Worm (Caenorhabditis elegans): Measurements from ENCODE around the gene T19D12.10.

DNA sequence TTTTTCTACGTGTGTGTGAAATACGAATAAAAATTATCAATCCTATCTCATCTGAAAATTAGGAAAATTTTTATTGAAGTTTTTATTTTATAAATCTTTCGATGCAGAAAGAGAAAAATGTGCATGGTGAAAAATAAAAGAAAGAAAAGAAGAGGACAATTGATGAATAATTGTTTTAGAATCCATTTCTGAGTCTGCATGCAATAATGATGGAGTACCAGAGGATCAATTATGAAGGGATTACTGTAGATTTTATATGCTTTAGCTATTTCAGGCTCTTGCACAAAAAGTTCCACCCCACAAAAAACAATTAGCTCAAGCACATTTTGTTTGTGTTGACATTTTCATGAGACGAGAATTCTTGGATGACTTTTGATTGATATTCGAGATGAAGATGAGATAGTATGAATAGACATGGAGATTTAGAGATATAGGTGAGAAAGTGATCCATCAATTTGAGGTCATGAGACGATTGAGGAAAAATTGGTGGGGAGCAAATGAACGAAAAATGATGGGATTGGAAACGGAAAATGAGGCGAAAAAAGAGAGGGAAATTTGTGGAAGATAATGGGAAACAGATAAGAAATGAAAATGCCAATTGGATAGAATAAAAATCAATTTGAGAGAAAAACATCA is 47.0 kb upstream of the T19D12.10 start, which contains the start of gene rpy-1:
- no peak for TF ChIP-seq skn-1 (tag; optimal IDR thresholded peaks at IDR 0.05)
- TF ChIP-seq nhr-6 (tag; optimal IDR thresholded peaks at IDR 0.05) = no peak
- no peak for TF ChIP-seq ztf-4 (tag; optimal IDR thresholded peaks at IDR 0.05)
- no peak for TF ChIP-seq unc-39 (tag; optimal IDR thresholded peaks at IDR 0.05)
- no peak for TF ChIP-seq ztf-11 (tag; optimal IDR thresholded peaks at IDR 0.05)
- no peak for TF ChIP-seq lin-13 (GFP tag; optimal IDR thresholded peaks at IDR 0.05)
